Fruit fly (Drosophila melanogaster): ENCODE data around the gene CG13919.

Gene CG13919

DNA sequence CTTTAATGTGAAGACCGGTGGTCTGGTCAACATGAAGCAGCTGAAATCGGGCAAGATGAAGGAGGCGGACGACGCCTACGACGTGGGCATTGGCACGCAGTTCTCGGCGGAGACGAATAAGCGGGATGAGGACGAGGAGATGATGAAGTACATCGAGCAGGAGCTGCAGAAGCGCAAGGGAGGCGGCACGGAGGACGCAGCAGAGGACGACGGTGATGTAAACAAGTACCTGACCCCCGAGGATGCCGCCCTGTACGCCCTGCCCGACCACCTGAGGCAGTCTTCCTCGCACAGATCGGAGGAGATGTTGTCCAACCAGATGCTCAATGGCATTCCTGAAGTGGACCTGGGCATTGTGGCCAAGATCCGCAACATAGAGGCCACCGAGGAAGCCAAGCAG, 20.3 kb downstream of the CG13919 start:
- TF ChIP-seq Med (GFP tag) (peak; percentile 73), Meics (GFP tag; optimal IDR thresholded peaks at IDR 0.05) (no peak), Ets65A (GFP tag) (peak; percentile 91), CG1832 (GFP tag; optimal IDR thresholded peaks at IDR 0.05) (peak; percentile 4), yki (optimal IDR thresholded peaks at IDR 0.05) (no peak), CG14667 (GFP tag; IDR thresholded peaks at IDR 0.05) (no peak), chm (GFP tag; IDR thresholded peaks at IDR 0.05) (0 out of 2 replicates have a peak, but pooled peaks have one; percentile 37)

DNA sequence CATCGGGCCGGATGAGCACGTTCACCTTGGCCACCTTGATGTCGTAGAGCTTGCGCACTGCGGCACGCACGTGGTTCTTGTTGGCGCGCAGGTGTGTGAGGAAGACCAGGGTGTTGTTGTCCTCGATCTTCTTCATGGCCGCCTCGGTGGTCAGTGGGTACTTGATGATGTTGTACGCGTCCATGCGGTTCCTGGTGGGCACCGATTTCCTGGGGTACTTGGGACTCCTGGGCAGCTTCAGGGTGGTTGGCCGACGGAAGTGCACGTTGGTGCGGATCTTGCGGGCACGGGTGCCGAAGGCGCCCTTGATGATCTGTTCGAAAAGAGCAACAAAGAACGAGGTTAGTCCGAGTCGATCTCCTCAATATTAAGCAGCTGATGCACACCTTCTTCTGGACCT, 22.2 kb downstream of the CG13919 start:
- TF ChIP-seq sens-2 (GFP tag; IDR thresholded peaks at IDR 0.05) (no peak), Med (GFP tag) (peak; percentile 43), pfk (GFP tag; optimal IDR thresholded peaks at IDR 0.05) (no peak), Ets65A (GFP tag) (peak; percentile 46)

DNA sequence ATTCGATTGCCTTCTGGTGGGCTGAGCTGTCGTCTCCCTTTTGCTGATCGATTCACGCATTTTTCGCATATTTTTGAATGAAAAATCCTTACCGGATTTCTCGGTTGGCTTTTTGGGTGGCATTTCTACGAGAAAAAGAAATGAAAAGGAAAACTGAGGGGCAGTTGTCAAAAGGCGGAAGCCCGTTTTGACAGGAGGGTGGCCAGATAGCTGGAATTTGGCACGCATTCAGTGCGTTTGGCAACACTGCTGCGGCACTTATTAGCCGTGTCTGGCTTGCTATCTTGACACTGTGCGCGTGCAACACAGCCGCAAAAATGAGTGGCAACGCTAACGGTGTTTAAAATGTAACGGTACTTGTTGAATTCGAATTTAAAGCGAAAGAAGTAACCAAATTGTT, 23.2 kb downstream of the CG13919 start, which contains the start of gene RpL23A:
Gene RpL23A, minus strand, starts transcription at position 151 of the 400 bp plus-strand sequence.
- TF ChIP-seq klu (GFP tag; IDR thresholded peaks at IDR 0.05) = peak; percentile 88
- TF ChIP-seq Dek (tag; optimal IDR thresholded peaks at IDR 0.05) = peak; percentile 90
- TF ChIP-seq CG8924 (tag; optimal IDR thresholded peaks at IDR 0.05) = peak; percentile 86
- TF ChIP-seq seq (GFP tag; IDR thresholded peaks at IDR 0.05) = peak; percentile 86
- TF ChIP-seq phol (tag; optimal IDR thresholded peaks at IDR 0.05) = peak; percentile 95
- peak; percentile 92 for TF ChIP-seq PHDP (tag; optimal IDR thresholded peaks at IDR 0.05)
- peak; percentile 97 for TF ChIP-seq p53 (GFP tag; optimal IDR thresholded peaks at IDR 0.05)
- peak; percentile 63 for TF ChIP-seq Poxn (GFP tag; IDR thresholded peaks at IDR 0.05)
- TF ChIP-seq Side (GFP tag; optimal IDR thresholded peaks at IDR 0.05) = peak; percentile 98
- TF ChIP-seq ham (GFP tag; IDR thresholded peaks at IDR 0.05) = peak; percentile 91
- peak; percentile 87 for TF ChIP-seq fd3F (GFP tag; optimal IDR thresholded peaks at IDR 0.05)
- TF ChIP-seq CG12769 (tag; optimal IDR thresholded peaks at IDR 0.05) = peak; percentile 96
- TF ChIP-seq Hsf (GFP tag; optimal IDR thresholded peaks at IDR 0.05) = peak; percentile 96
- TF ChIP-seq sug (tag; optimal IDR thresholded peaks at IDR 0.05) = peak; percentile 93
- peak; percentile 92 for TF ChIP-seq H15 (GFP tag; IDR thresholded peaks at IDR 0.05)
- TF ChIP-seq NK7.1 (GFP tag; optimal IDR thresholded peaks at IDR 0.05) = peak; percentile 94
- TF ChIP-seq CG4282 (GFP tag; optimal IDR thresholded peaks at IDR 0.05) = peak; percentile 95
- TF ChIP-seq MESR4 (GFP tag; optimal IDR thresholded peaks at IDR 0.05) = peak; percentile 99
- peak; percentile 97 for TF ChIP-seq NFAT (GFP tag; IDR thresholded peaks at IDR 0.05)
- TF ChIP-seq CTCF (GFP tag; optimal IDR thresholded peaks at IDR 0.05) = peak; percentile 65
- TF ChIP-seq lab (GFP tag; optimal IDR thresholded peaks at IDR 0.05) = peak; percentile 99
- peak; percentile 90 for TF ChIP-seq CG3163 (GFP tag; optimal IDR thresholded peaks at IDR 0.05)
- peak; percentile 90 for TF ChIP-seq Six4 (GFP tag; optimal IDR thresholded peaks at IDR 0.05)
- TF ChIP-seq al (GFP tag; IDR thresholded peaks at IDR 0.05) = peak; percentile 91
- TF ChIP-seq Opbp (GFP tag; IDR thresholded peaks at IDR 0.05; ENCODE audit: partially characterized antibody) = peak; percentile 81
- TF ChIP-seq CG30020 (tag; optimal IDR thresholded peaks at IDR 0.05) = peak; percentile 82
- peak; percentile 98 for TF ChIP-seq ash1 (GFP tag; optimal IDR thresholded peaks at IDR 0.05)
- TF ChIP-seq bbx (GFP tag; IDR thresholded peaks at IDR 0.05; ENCODE audit: partially characterized antibody) = peak; percentile 41; the same call in 1 of the 2 replicates
- TF ChIP-seq CG12236 (GFP tag; optimal IDR thresholded peaks at IDR 0.05) = peak; percentile 89
- TF ChIP-seq Dref (GFP tag; IDR thresholded peaks at IDR 0.05) = peak; percentile 56
- peak; percentile 48 for TF ChIP-seq unc-4 (GFP tag; IDR thresholded peaks at IDR 0.05; ENCODE audit: partially characterized antibody)
- peak; percentile 96 for TF ChIP-seq kni (GFP tag; optimal IDR thresholded peaks at IDR 0.05)
- TF ChIP-seq usp (GFP tag; optimal IDR thresholded peaks at IDR 0.05) = no peak
- TF ChIP-seq CG32767 (GFP tag; IDR thresholded peaks at IDR 0.05) = peak; percentile 66
- peak; percentile 92 to 93 for TF ChIP-seq Pdp1 (GFP tag; optimal IDR thresholded peaks at IDR 0.05)
- TF ChIP-seq CG10209 (GFP tag; optimal IDR thresholded peaks at IDR 0.05) = peak; percentile 97
- peak; percentile 90 for TF ChIP-seq E2f2 (GFP tag; IDR thresholded peaks at IDR 0.05)
- peak; percentile 89 for TF ChIP-seq Chrac-16 (GFP tag; optimal IDR thresholded peaks at IDR 0.05)
- TF ChIP-seq CG12219 (GFP tag; optimal IDR thresholded peaks at IDR 0.05) = peak; percentile 88
- TF ChIP-seq CG13775 (GFP tag; optimal IDR thresholded peaks at IDR 0.05) = peak; percentile 98
